Worm (Caenorhabditis elegans) whole organism, L2 larva: ENCODE measurements around the gene sra-13.

Experiments used
- C34F6.9 ChIP-seq: fragments of 150-350 bp; optimal IDR thresholded peaks from 2 replicates; lab custom pipeline; 2014; ENCODE audit warnings: missing biosample characterization, missing genetic modification characterization
- F13H6.1 ChIP-seq: sonication (generic microtip); optimal IDR thresholded peaks from 2 replicates; lab custom pipeline; 2016; ENCODE audit warnings: missing genetic modification characterization, missing compliant biosample characterization
- R02D3.7 ChIP-seq: fragments of 150-350 bp; optimal IDR thresholded peaks from 2 replicates; lab custom pipeline; 2014; ENCODE audit warnings: missing biosample characterization, missing genetic modification characterization
- Y55F3AM.14 ChIP-seq: fragments of 200-800 bp; sonication (Bioruptor generic); optimal IDR thresholded peaks from 2 replicates; lab custom pipeline; 2018; ENCODE audit warnings: mild to moderate bottlenecking, missing genetic modification characterization, missing compliant biosample characterization
- ZK546.5 ChIP-seq: sonication (generic microtip); optimal IDR thresholded peaks from 2 replicates; lab custom pipeline; 2017; ENCODE audit warnings: missing biosample characterization, missing genetic modification characterization
- aly-2 ChIP-seq: fragments of 150-350 bp; optimal IDR thresholded peaks from 2 replicates; lab custom pipeline; 2014; ENCODE audit warnings: missing biosample characterization, missing genetic modification characterization
- ama-1 ChIP-seq: fragments of 150-350 bp; optimal IDR thresholded peaks from 2 replicates; lab custom pipeline; 2018; ENCODE audit warnings: inconsistent platforms
- blmp-1 ChIP-seq: sonication (generic microtip); optimal IDR thresholded peaks from 2 replicates; lab custom pipeline; 2017; ENCODE audit warnings: missing genetic modification characterization, mild to moderate bottlenecking, missing compliant biosample characterization, antibody characterized with exemption, moderate library complexity; ENCODE audit not compliant: insufficient read depth
- ceh-16 ChIP-seq: fragments of 150-350 bp; optimal IDR thresholded peaks from 2 replicates; lab custom pipeline; 2014; ENCODE audit warnings: missing biosample characterization, missing genetic modification characterization
- crh-2 ChIP-seq: sonication (generic microtip); optimal IDR thresholded peaks from 2 replicates; lab custom pipeline; 2017; ENCODE audit warnings: missing biosample characterization, missing genetic modification characterization
- dmd-4 ChIP-seq: sonication (generic microtip); optimal IDR thresholded peaks from 2 replicates; lab custom pipeline; 2017; ENCODE audit warnings: missing biosample characterization, missing genetic modification characterization
- fos-1 ChIP-seq: fragments of 150-350 bp; optimal IDR thresholded peaks from 2 replicates; lab custom pipeline; 2014; ENCODE audit warnings: missing biosample characterization, missing genetic modification characterization
- gmeb-1 ChIP-seq: fragments of 150-350 bp; optimal IDR thresholded peaks from 2 replicates; lab custom pipeline; 2014; ENCODE audit warnings: missing biosample characterization, missing genetic modification characterization
- lin-13 ChIP-seq: fragments of 150-350 bp; optimal IDR thresholded peaks from 2 replicates; lab custom pipeline; 2014; ENCODE audit warnings: missing biosample characterization, missing genetic modification reagents, missing genetic modification characterization
- lin-39 ChIP-seq: fragments of 150-350 bp; optimal IDR thresholded peaks from 2 replicates; lab custom pipeline; 2014; ENCODE audit warnings: missing biosample characterization, missing genetic modification reagents, missing genetic modification characterization
- lsy-2 ChIP-seq, 2 experiments: fragments of 150-350 bp in 1 of 2; sonication (generic microtip) in 1 of 2; optimal IDR thresholded peaks; 2 replicates each; lab custom pipeline; 2014 to 2017; ENCODE audit warnings: missing biosample characterization in 2 of 2, missing genetic modification characterization in 2 of 2
- mab-5 ChIP-seq: fragments of 150-350 bp; optimal IDR thresholded peaks from 2 replicates; lab custom pipeline; 2014; ENCODE audit warnings: missing biosample characterization, missing genetic modification characterization
- mbf-1 ChIP-seq: sonication (generic microtip); optimal IDR thresholded peaks from 2 replicates; lab custom pipeline; 2017; ENCODE audit warnings: missing biosample characterization, missing genetic modification characterization
- mdl-1 ChIP-seq, 2 experiments: fragments of 150-350 bp in 1 of 2; sonication (generic microtip) in 1 of 2; optimal IDR thresholded peaks; 2 replicates each; lab custom pipeline; 2017; ENCODE audit warnings: missing biosample characterization in 2 of 2, missing genetic modification characterization in 2 of 2
- nhr-11 ChIP-seq: fragments of 150-350 bp; optimal IDR thresholded peaks from 2 replicates; lab custom pipeline; 2014; ENCODE audit warnings: missing biosample characterization, missing genetic modification characterization
- nhr-21 ChIP-seq: fragments of 150-350 bp; optimal IDR thresholded peaks from 2 replicates; lab custom pipeline; 2014; ENCODE audit warnings: missing biosample characterization, missing genetic modification characterization
- nhr-237 ChIP-seq: fragments of 150-350 bp; optimal IDR thresholded peaks from 2 replicates; lab custom pipeline; 2014; ENCODE audit warnings: missing biosample characterization, missing genetic modification characterization
- nhr-25 ChIP-seq: fragments of 150-350 bp; sonication (generic microtip); optimal IDR thresholded peaks from 3 replicates; lab custom pipeline; 2014; ENCODE audit warnings: missing biosample characterization, missing genetic modification characterization
- nhr-6 ChIP-seq: fragments of 150-350 bp; optimal IDR thresholded peaks from 2 replicates; lab custom pipeline; 2014; ENCODE audit warnings: missing biosample characterization, missing genetic modification characterization
- nhr-77 ChIP-seq: fragments of 150-350 bp; optimal IDR thresholded peaks from 2 replicates; lab custom pipeline; 2014; ENCODE audit warnings: missing biosample characterization, missing genetic modification characterization
- peb-1 ChIP-seq: fragments of 150-350 bp; optimal IDR thresholded peaks from 2 replicates; lab custom pipeline; 2014; ENCODE audit warnings: missing biosample characterization, missing genetic modification characterization
- sem-4 ChIP-seq: fragments of 150-350 bp; optimal IDR thresholded peaks from 2 replicates; lab custom pipeline; 2014; ENCODE audit warnings: missing biosample characterization, missing genetic modification reagents, missing genetic modification characterization
- skn-1 ChIP-seq: sonication (generic microtip); optimal IDR thresholded peaks from 2 replicates; lab custom pipeline; 2017; ENCODE audit warnings: missing biosample characterization, missing genetic modification characterization
- sma-3 ChIP-seq: sonication (generic microtip); optimal IDR thresholded peaks from 2 replicates; lab custom pipeline; 2016; ENCODE audit warnings: missing genetic modification reagents, missing genetic modification characterization, missing compliant biosample characterization
- sma-9 ChIP-seq, 2 experiments: fragments of 150-350 bp in 1 of 2; sonication (generic microtip) in 1 of 2; optimal IDR thresholded peaks; 2 replicates each; lab custom pipeline; 2014 to 2016; ENCODE audit warnings: missing genetic modification characterization in 2 of 2, mild to moderate bottlenecking in 1 of 2, missing biosample characterization in 1 of 2, missing compliant biosample characterization in 1 of 2, missing genetic modification reagents in 1 of 2, moderate library complexity in 1 of 2
- snpc-4 ChIP-seq: fragments of 150-350 bp; optimal IDR thresholded peaks from 2 replicates; lab custom pipeline; 2014; ENCODE audit warnings: missing biosample characterization, missing genetic modification characterization
- unc-39 ChIP-seq: fragments of 150-350 bp; optimal IDR thresholded peaks from 2 replicates; lab custom pipeline; 2014; ENCODE audit warnings: missing biosample characterization, missing genetic modification characterization
- unc-55 ChIP-seq: fragments of 150-350 bp; sonication (generic microtip); optimal IDR thresholded peaks from 3 replicates; lab custom pipeline; 2014; ENCODE audit warnings: missing biosample characterization, missing genetic modification reagents, missing genetic modification characterization
- unc-62 ChIP-seq: fragments of 150-350 bp; optimal IDR thresholded peaks from 2 replicates; lab custom pipeline; 2014; ENCODE audit warnings: missing biosample characterization, missing genetic modification reagents, missing genetic modification characterization
- zag-1 ChIP-seq: fragments of 150-350 bp; optimal IDR thresholded peaks from 2 replicates; lab custom pipeline; 2014; ENCODE audit warnings: missing biosample characterization, missing genetic modification characterization
- ztf-11 ChIP-seq: sonication (generic microtip); optimal IDR thresholded peaks from 2 replicates; lab custom pipeline; 2017; ENCODE audit warnings: missing biosample characterization, missing genetic modification characterization
- ztf-4 ChIP-seq: fragments of 150-350 bp; optimal IDR thresholded peaks from 2 replicates; lab custom pipeline; 2014; ENCODE audit warnings: missing biosample characterization, missing genetic modification characterization

Gene sra-13

DNA sequence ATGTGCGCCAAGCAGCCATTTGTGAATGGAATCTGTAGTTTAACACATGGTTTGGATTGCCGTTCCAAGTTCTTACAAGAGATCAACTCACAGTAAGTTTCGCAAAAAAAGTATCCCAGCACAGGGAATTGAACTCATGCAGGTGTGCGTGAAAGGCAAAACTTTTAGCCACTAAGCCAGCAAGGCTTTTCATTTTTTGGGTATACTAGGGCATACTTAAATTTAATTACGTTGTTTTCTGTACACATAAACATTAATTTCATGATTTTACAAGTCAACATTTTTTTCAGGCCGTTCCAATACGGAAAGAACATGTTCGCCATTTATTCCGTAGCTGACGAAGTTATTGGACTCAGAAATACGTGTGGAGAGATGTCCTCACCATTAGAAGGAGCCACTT lies 34.0 kb downstream of the sra-13 start:
- TF ChIP-seq ama-1 (lab: Kevin White, UChicago) (no peak), zag-1 (tag; lab: Kevin White, UChicago) (no peak), sma-9 (GFP tag; optimal IDR thresholded peaks at IDR 0.05; lab: Kevin White, UChicago) (peak; percentile 25), sma-9 (tag; optimal IDR thresholded peaks at IDR 0.05; lab: Kevin White, UChicago) (no peak), ceh-16 (tag; lab: Kevin White, UChicago) (no peak), skn-1 (tag; lab: Kevin White, UChicago) (no peak), ztf-4 (tag; lab: Kevin White, UChicago) (peak; percentile 1), F13H6.1 (no peak), nhr-237 (no peak)

- TF ChIP-seq blmp-1 (tag; lab: Kevin White, UChicago) (peak; percentile 17), aly-2 (tag; lab: Kevin White, UChicago) (no peak), unc-55 (GFP tag; lab: Kevin White, UChicago) (peak; percentile 59), gmeb-1 (tag; lab: Kevin White, UChicago) (peak; percentile 53), C34F6.9 (tag; lab: Kevin White, UChicago) (peak; percentile 43), sma-9 (GFP tag; optimal IDR thresholded peaks at IDR 0.05; lab: Kevin White, UChicago) (peak; percentile 60), sma-9 (tag; optimal IDR thresholded peaks at IDR 0.05; lab: Kevin White, UChicago) (no peak), F13H6.1 (peak; percentile 1), lsy-2 (tag; optimal IDR thresholded peaks at IDR 0.05; lab: Kevin White, UChicago) (peak; percentile 76 to 93), ztf-11 (tag; lab: Kevin White, UChicago) (no peak), nhr-25 (tag; lab: Kevin White, UChicago) (peak; percentile 79), R02D3.7 (tag; lab: Kevin White, UChicago) (no peak), sma-3 (GFP tag; lab: Kevin White, UChicago) (peak; percentile 67), nhr-21 (tag; lab: Kevin White, UChicago) (peak; percentile 65), snpc-4 (tag; lab: Kevin White, UChicago) (no peak), crh-2 (tag; lab: Kevin White, UChicago) (peak; percentile 31), Y55F3AM.14 (peak; percentile 42), fos-1 (peak; percentile 16), unc-39 (tag; lab: Kevin White, UChicago) (no peak)
Measured at ce11 chrII:8442176-8442575, 34.7 kb downstream of the sra-13 start.

- TF ChIP-seq sem-4 (tag; lab: Kevin White, UChicago) (no peak), gmeb-1 (tag; lab: Kevin White, UChicago) (no peak), lin-39 (tag; lab: Kevin White, UChicago) (no peak), mdl-1 (tag; optimal IDR thresholded peaks at IDR 0.05; lab: Kevin White, UChicago) (no peak), ama-1 (lab: Kevin White, UChicago) (no peak), C34F6.9 (tag; lab: Kevin White, UChicago) (no peak), unc-55 (GFP tag; lab: Kevin White, UChicago) (no peak)
Measured at ce11 chrII:8442717-8443223, 35.3 kb downstream of the sra-13 start, which contains the start of gene eif-3.G. Gene eif-3.G, plus strand, starts transcription at chrII:8442767.

- TF ChIP-seq lin-13, result no peak
- no peak for TF ChIP-seq unc-62 (GFP tag; lab: Kevin White, UChicago)
- no peak for TF ChIP-seq F13H6.1
- TF ChIP-seq fos-1, result no peak
- TF ChIP-seq nhr-6 (tag; lab: Kevin White, UChicago), result no peak
- no peak for TF ChIP-seq ceh-16 (tag; lab: Kevin White, UChicago)
- TF ChIP-seq ZK546.5 (tag; lab: Kevin White, UChicago), result no peak
- no peak for TF ChIP-seq nhr-25 (tag; lab: Kevin White, UChicago)
- TF ChIP-seq lsy-2 (tag; optimal IDR thresholded peaks at IDR 0.05; lab: Kevin White, UChicago), result no peak
Measured at ce11 chrII:8444007-8444406, 36.5 kb downstream of the sra-13 start, which contains the start of gene evl-20. Gene evl-20, plus strand, starts transcription at chrII:8444307.

DNA sequence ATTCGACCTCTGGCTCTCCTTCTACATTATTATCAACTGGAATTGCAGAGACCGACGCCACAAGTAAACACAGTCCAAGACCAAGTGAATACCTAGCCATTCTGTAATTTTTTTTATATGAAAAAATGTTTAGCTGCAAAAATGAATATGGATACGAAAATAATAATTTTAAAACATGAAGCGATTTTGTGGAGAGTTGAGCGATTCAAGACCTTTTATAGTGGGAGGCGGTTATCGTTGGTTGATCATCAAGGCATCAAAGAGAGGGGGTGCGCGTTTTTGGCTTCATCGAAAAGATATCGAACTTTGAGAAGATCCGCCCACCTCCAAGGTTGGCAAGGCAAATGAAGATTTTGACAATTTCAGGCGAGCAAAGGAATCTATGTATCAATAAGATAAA lies 39.2 kb downstream of the sra-13 start, which contains the start of gene cut-3:
TSS of gene cut-3 (minus strand) at position 101 of the 400 bp plus-strand sequence.
- TF ChIP-seq nhr-11 (no peak), mbf-1 (tag; lab: Kevin White, UChicago) (no peak), ama-1 (lab: Kevin White, UChicago) (no peak), mdl-1 (tag; optimal IDR thresholded peaks at IDR 0.05; lab: Kevin White, UChicago) (no peak), peb-1 (tag; lab: Kevin White, UChicago) (no peak), lin-13 (no peak), ZK546.5 (tag; lab: Kevin White, UChicago) (no peak), sem-4 (tag; lab: Kevin White, UChicago) (no peak), R02D3.7 (tag; lab: Kevin White, UChicago) (no peak), snpc-4 (tag; lab: Kevin White, UChicago) (no peak), ztf-11 (tag; lab: Kevin White, UChicago) (no peak), mab-5 (no peak), fos-1 (no peak), F13H6.1 (no peak), nhr-77 (tag; lab: Kevin White, UChicago) (no peak), dmd-4 (tag; lab: Kevin White, UChicago) (no peak), gmeb-1 (tag; lab: Kevin White, UChicago) (no peak), lin-39 (tag; lab: Kevin White, UChicago) (no peak)
